Worm (Caenorhabditis elegans) whole organism, early embryonic: Measurements from ENCODE around the gene zzz-1.

Experiments
- ama-1 ChIP-seq: fragments of 150-350 bp; optimal IDR thresholded peaks from 2 replicates; lab custom pipeline; 2014
- ceh-13 ChIP-seq: fragments of 200-800 bp; sonication (Bioruptor generic); optimal IDR thresholded peaks from 2 replicates; lab custom pipeline; 2018; ENCODE audit warnings: mild to moderate bottlenecking, missing genetic modification characterization, missing compliant biosample characterization
- ceh-36 ChIP-seq: sonication (generic microtip); optimal IDR thresholded peaks from 2 replicates; lab custom pipeline; 2016; ENCODE audit warnings: missing genetic modification characterization, inconsistent platforms, missing compliant biosample characterization
- ets-7 ChIP-seq: sonication (generic microtip); optimal IDR thresholded peaks from 2 replicates; lab custom pipeline; 2016; ENCODE audit warnings: missing genotype, missing genetic modification characterization, missing compliant biosample characterization
- flt-1 ChIP-seq: fragments of 200-800 bp; sonication (Bioruptor generic); IDR thresholded peaks from 2 replicates; pipeline ENCODE4 v1.3.6; 2022; ENCODE audit warnings: missing genetic modification characterization, missing compliant biosample characterization
- hmg-4 ChIP-seq: fragments of 200-800 bp; sonication (Bioruptor generic); optimal IDR thresholded peaks from 2 replicates; lab custom pipeline; 2018; ENCODE audit warnings: mild to moderate bottlenecking, missing genetic modification characterization, missing compliant biosample characterization
- scrt-1 ChIP-seq: fragments of 200-800 bp; sonication (Bioruptor generic); IDR thresholded peaks from 2 replicates; pipeline ENCODE4 v1.3.6; 2022; ENCODE audit warnings: missing genetic modification characterization, missing compliant biosample characterization
- tbx-11 ChIP-seq: fragments of 200-800 bp; sonication (Bioruptor generic); IDR thresholded peaks from 2 replicates; pipeline ENCODE4 v1.3.6; 2022; ENCODE audit warnings: missing genetic modification characterization, missing compliant biosample characterization
- tra-4 ChIP-seq: sonication (generic microtip); optimal IDR thresholded peaks from 2 replicates; lab custom pipeline; 2017; ENCODE audit warnings: missing genetic modification characterization, missing compliant biosample characterization

- TF ChIP-seq tbx-11 (no peak), flt-1 (no peak), tra-4 (tag; lab: Kevin White, UChicago) (no peak), ama-1 (lab: Kevin White, UChicago) (no peak), scrt-1 (GFP tag; lab: Robert Waterston, UW) (no peak), ceh-36 (tag; lab: Kevin White, UChicago) (no peak), hmg-4 (GFP tag; lab: Kevin White, UChicago) (no peak), ets-7 (tag; lab: Kevin White, UChicago) (no peak), ceh-13 (GFP tag; lab: Kevin White, UChicago) (no peak)
Measured at ce11 chrV:10862457-10863097, 46.4 kb downstream of the zzz-1 start.
